Fruit fly (Drosophila melanogaster) whole organism, prepupa: ENCODE results near the gene CG2321.

Source experiments
- CG10631 ChIP-seq: fragments of 200-800 bp; sonication (Bioruptor generic); optimal IDR thresholded peaks from 2 replicates; lab custom pipeline; 2016; ENCODE audit warnings: missing biosample characterization, missing genetic modification characterization
- CG11902 ChIP-seq: fragments of 200-800 bp; sonication (Bioruptor generic); optimal IDR thresholded peaks from 3 replicates; lab custom pipeline; 2016; ENCODE audit warnings: missing biosample characterization, missing genetic modification characterization
- CG34406 ChIP-seq: fragments of 200-800 bp; sonication (Bioruptor generic); optimal IDR thresholded peaks from 3 replicates; lab custom pipeline; 2016; ENCODE audit warnings: missing biosample characterization, missing genetic modification characterization
- CG6163 ChIP-seq: fragments of 200-800 bp; sonication (Bioruptor generic); IDR thresholded peaks from 3 replicates; pipeline ENCODE4 v1.3.6; 2022; ENCODE audit warnings: missing biosample characterization, missing genetic modification characterization
- CG8632 ChIP-seq: fragments of 200-800 bp; sonication (Bioruptor generic); optimal IDR thresholded peaks from 3 replicates; lab custom pipeline; 2016; ENCODE audit warnings: missing biosample characterization, missing genetic modification characterization
- Eip93F ChIP-seq: fragments of 200-800 bp; sonication (Bioruptor generic); optimal IDR thresholded peaks from 2 replicates; lab custom pipeline; 2016; ENCODE audit warnings: missing biosample characterization, mild to moderate bottlenecking, missing genetic modification characterization
- Hr4 ChIP-seq: fragments of 200-800 bp; sonication (Bioruptor generic); optimal IDR thresholded peaks from 3 replicates; lab custom pipeline; 2016; ENCODE audit warnings: missing biosample characterization, missing genetic modification characterization

dm6 chr3R:29495815-29496214 lies 6.8 kb upstream of the CG2321 start:
- TF ChIP-seq Eip93F (GFP tag; lab: Kevin White, UChicago) (no peak), CG34406 (GFP tag; lab: Kevin White, UChicago) (no peak), CG6163 (GFP tag; lab: Robert Waterston, UW) (no peak), CG8632 (GFP tag; lab: Kevin White, UChicago) (no peak), CG10631 (no peak), Hr4 (peak; percentile 3), CG11902 (GFP tag; lab: Kevin White, UChicago) (no peak)
